Worm (Caenorhabditis elegans): ENCODE data around the gene fbxb-83.

fbxb-83 gene

DNA sequence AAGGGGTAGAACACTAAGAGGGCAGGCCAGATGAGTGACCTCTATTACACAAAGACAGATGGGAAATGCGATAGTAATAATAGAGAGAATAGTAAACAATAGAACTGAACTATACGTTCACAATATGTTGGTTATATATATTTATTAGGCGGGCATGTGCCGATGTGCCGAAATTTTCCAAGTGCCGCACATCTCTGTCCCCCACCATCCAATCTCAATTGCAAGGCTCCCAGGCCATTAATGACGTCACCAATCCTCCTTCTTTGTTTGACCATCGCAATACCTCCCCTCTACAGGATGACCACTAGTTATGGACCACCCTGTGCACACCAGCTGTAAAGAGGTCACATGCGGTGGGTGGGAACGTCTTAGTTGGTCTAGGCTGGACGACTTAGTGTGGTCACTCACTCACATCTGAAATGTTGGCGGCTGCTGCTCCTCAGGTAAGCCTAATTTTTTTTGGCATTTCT, 34.1 kb upstream of the fbxb-83 start, which contains the start of gene F40G9.6:
TSS of gene F40G9.6 (plus strand) at position 420 of the 470 bp plus-strand sequence.
- TF ChIP-seq rnt-1 (tag; optimal IDR thresholded peaks at IDR 0.05) = no peak
- TF ChIP-seq hlh-17 (GFP tag; optimal IDR thresholded peaks at IDR 0.05; ENCODE audit: borderline replicate concordance) = no peak
- TF ChIP-seq nhr-84 (tag; optimal IDR thresholded peaks at IDR 0.05) = no peak
- no peak for TF ChIP-seq lin-39 (tag; optimal IDR thresholded peaks at IDR 0.05)
- no peak for TF ChIP-seq ztf-11 (tag; optimal IDR thresholded peaks at IDR 0.05)

DNA sequence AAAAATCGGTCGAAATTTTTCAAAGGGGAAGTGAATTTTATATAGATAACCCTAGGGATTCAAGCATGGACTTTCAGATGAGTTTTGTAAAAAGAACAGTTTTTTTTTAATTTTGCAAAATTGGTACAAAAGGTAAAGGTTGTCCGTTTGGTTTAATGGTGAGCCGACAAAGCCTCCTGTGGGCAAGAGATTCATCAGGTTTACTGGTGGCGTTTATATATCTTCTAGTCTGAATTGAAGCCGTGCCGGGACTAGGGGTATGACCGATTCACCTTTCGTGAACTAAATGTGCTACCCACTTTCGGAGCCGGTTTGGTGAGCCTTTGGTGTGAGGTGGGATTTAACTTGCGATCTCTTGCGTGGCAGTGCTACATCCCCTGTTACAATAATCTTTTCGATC, 33.1 kb upstream of the fbxb-83 start:
- no peak for TF ChIP-seq jun-1 (tag; optimal IDR thresholded peaks at IDR 0.05)
- TF ChIP-seq fkh-10 (GFP tag; optimal IDR thresholded peaks at IDR 0.05) = no peak
- no peak for TF ChIP-seq lin-15B (tag; optimal IDR thresholded peaks at IDR 0.05)
- TF ChIP-seq fkh-4 (tag; optimal IDR thresholded peaks at IDR 0.05; ENCODE audit: borderline replicate concordance) = no peak
- no peak for TF ChIP-seq grh-1 (GFP tag; IDR thresholded peaks at IDR 0.05)
- no peak for TF ChIP-seq C34B4.2 (tag; optimal IDR thresholded peaks at IDR 0.05)
- no peak for TF ChIP-seq ceh-90 (tag; optimal IDR thresholded peaks at IDR 0.05)
- TF ChIP-seq ztf-11 (tag; optimal IDR thresholded peaks at IDR 0.05) = no peak
- TF ChIP-seq tlp-1 (tag; optimal IDR thresholded peaks at IDR 0.05) = no peak
- no peak for TF ChIP-seq snpc-4 (tag; optimal IDR thresholded peaks at IDR 0.05)

DNA sequence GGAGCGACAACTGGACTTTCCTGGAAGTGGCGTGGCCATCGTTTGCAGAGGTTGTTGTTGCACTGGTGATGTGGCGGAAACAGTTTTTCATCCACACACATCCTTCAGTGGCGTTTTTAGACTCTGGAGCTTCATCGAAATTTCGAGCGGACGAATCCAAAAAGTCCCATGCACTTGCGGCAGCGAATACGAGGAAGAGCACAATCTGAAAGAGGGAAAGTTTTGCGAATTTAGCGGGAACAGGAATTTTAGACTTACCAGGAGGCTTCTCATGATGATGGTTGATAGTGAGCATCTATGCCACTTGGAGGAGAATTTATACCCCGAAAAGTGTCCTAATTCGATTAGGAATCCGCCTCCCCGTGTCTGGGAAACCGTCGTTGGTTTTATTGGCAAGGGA, 32.7 kb upstream of the fbxb-83 start, which contains the start of gene F40G9.14:
TSS of gene F40G9.14 (minus strand) at position 101 of the 400 bp plus-strand sequence.
- no peak for TF ChIP-seq zag-1 (tag; optimal IDR thresholded peaks at IDR 0.05)
- no peak for TF ChIP-seq C16A3.4 (tag; optimal IDR thresholded peaks at IDR 0.05)
- no peak for TF ChIP-seq nhr-90 (tag; optimal IDR thresholded peaks at IDR 0.05; ENCODE audit: poor library complexity)
- TF ChIP-seq fkh-10 (GFP tag; optimal IDR thresholded peaks at IDR 0.05) = no peak

DNA sequence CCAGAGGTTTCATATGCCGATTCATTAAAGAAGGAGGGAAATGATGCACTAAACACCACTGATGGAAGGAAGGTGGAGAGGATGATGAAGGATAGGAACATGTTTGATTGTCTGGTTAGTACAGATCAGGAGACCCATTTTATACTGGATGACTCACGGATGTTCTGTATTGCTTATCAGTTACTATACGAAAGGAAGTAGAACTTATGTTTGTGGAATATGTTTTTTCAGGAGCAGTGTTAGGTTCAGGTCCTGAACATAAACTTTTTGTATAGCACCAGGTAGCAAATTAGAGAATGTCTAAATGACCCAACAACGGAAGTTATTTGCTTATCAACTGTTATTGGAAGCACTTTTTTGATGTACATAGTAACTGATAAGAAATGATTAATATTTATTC, 30.7 kb upstream of the fbxb-83 start, which contains the start of gene clec-148:
TSS of gene clec-148 (minus strand) at position 101 of the 400 bp plus-strand sequence.
- TF ChIP-seq sup-37 (GFP tag; optimal IDR thresholded peaks at IDR 0.05) = no peak
- no peak for TF ChIP-seq hlh-17 (GFP tag; optimal IDR thresholded peaks at IDR 0.05; ENCODE audit: borderline replicate concordance)
- TF ChIP-seq jun-1 (tag; optimal IDR thresholded peaks at IDR 0.05) = no peak
- TF ChIP-seq vab-15 (tag; optimal IDR thresholded peaks at IDR 0.05) = no peak
- no peak for TF ChIP-seq efl-3 (GFP tag; optimal IDR thresholded peaks at IDR 0.05)
- no peak for TF ChIP-seq nhr-85 (tag)
- no peak for TF ChIP-seq tlp-1 (tag; optimal IDR thresholded peaks at IDR 0.05)
- no peak for TF ChIP-seq ceh-88 (GFP tag; IDR thresholded peaks at IDR 0.05)
- TF ChIP-seq pax-3 (tag; optimal IDR thresholded peaks at IDR 0.05) = no peak
- no peak for TF ChIP-seq swsn-7 (tag; optimal IDR thresholded peaks at IDR 0.05)
- no peak for TF ChIP-seq ztf-11 (tag; optimal IDR thresholded peaks at IDR 0.05)
- TF ChIP-seq C16A3.4 (tag; optimal IDR thresholded peaks at IDR 0.05) = no peak

DNA sequence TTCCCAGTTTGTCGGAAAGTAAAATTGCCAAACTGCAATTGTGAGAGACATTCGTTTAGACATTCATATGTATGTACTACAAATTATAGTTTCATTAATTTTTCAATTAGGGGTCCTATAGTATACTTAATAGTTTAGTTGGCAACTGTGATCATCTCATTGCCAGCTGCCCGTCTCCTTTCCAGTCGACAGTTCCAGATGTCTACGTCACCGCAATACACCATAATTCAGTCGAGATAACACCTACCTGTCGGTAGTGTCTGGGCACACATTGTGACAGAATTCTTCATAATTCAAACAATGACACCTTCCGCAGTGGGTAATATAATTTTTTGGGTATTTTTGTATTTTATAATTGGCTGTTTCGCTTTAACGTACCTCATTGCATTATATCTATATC, 28.5 kb upstream of the fbxb-83 start, which contains the start of gene F40G9.19:
TSS of gene F40G9.19 (plus strand) at position 301 of the 400 bp plus-strand sequence.
- no peak for TF ChIP-seq nhr-47 (tag; optimal IDR thresholded peaks at IDR 0.05)
- no peak for TF ChIP-seq lin-15B (tag; optimal IDR thresholded peaks at IDR 0.05)
- TF ChIP-seq elt-3 (tag; optimal IDR thresholded peaks at IDR 0.05) = no peak

DNA sequence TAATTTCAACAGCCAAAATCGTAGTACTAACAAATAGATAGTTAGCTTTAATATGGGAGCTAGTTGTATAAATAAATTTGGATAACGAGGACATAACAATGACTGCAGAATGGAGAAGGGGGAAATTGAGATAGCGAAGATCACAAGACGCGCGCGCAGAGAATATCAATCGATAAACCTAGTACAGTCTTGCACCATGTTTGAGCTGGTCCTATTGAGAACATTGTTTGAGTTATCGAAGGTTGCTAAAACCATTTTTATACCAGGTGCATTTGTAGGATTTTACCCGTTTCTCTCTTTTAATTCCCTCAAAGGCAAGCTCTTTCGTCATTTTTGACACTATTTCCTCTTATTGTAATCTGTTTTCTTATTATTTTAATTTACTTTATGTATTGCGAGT, 26.6 kb upstream of the fbxb-83 start, which contains the start of the genes F40G9.9 and F40G9.12:
TSS of gene F40G9.9 (minus strand) at position 101 of the 400 bp plus-strand sequence.
TSS of gene F40G9.12 (plus strand) at position 231 of the 400 bp plus-strand sequence.
- TF ChIP-seq nhr-28 (tag; optimal IDR thresholded peaks at IDR 0.05) = no peak
- TF ChIP-seq irx-1 (tag; optimal IDR thresholded peaks at IDR 0.05) = no peak
- TF ChIP-seq ets-5 (GFP tag; IDR thresholded peaks at IDR 0.05) = no peak
- TF ChIP-seq fkh-4 (tag; optimal IDR thresholded peaks at IDR 0.05; ENCODE audit: borderline replicate concordance) = no peak
- TF ChIP-seq nhr-77 (tag; optimal IDR thresholded peaks at IDR 0.05) = no peak
- TF ChIP-seq ceh-88 (GFP tag; IDR thresholded peaks at IDR 0.05) = no peak
- no peak for TF ChIP-seq egl-13 (tag; optimal IDR thresholded peaks at IDR 0.05)
- no peak for TF ChIP-seq lin-14 (GFP tag; optimal IDR thresholded peaks at IDR 0.05)
- TF ChIP-seq tbx-2 (tag; optimal IDR thresholded peaks at IDR 0.05) = no peak
- TF ChIP-seq ztf-11 (tag; optimal IDR thresholded peaks at IDR 0.05) = no peak
